Comparison of ENCODE assay signal across 1 fruit fly cellular context in the genomic region with DNA sequence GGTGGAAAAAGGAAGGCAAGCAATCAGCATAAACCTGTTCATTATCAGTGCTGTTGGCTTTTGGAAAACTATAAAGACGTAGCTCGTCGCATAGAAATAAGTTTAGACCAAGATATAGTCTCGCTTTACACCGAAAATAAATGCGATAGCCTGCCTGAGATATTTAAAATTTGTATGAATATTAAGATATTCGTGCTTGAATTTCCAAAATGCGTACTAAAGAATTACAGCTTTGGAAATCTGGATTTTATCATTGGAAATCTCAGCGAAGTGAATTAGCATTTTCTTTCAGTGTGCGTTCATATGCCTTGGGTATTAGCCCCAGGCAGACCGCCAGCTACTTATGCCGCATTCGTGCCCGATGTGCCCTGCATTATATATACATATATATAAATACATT.
A peak's percentile ranks its signal among the peaks of the same experiment; 100 is the strongest.
TF ChIP-seq lines count a peak whose summit lies in the region.

No protein-coding gene starts in this region.

TF ChIP-seq in whole organism, embryonic, 481 proteins besides CTCF, POLR2A, EP300 and RAD21 (continued from another document and continues in another):
- peak; percentile 90 for TF ChIP-seq CG7556 (GFP tag; optimal IDR thresholded peaks at IDR 0.05; lab: Kevin White, UChicago)
- peak; percentile 36 for TF ChIP-seq pros (GFP tag; optimal IDR thresholded peaks at IDR 0.05; lab: Kevin White, UChicago)
- peak; percentile 88 for TF ChIP-seq gcm (GFP tag; optimal IDR thresholded peaks at IDR 0.05; lab: Kevin White, UChicago)
- peak; percentile 88 for TF ChIP-seq CG11723 (GFP tag; optimal IDR thresholded peaks at IDR 0.05; lab: Kevin White, UChicago)
- TF ChIP-seq cg (GFP tag; optimal IDR thresholded peaks at IDR 0.05; lab: Kevin White, UChicago), result no peak
- TF ChIP-seq Ssrp (tag; optimal IDR thresholded peaks at IDR 0.05; lab: Kevin White, UChicago), result peak; percentile 89
- TF ChIP-seq Rx (GFP tag; IDR thresholded peaks at IDR 0.05; lab: Robert Waterston, UW), result peak; percentile 77
- peak; percentile 77 for TF ChIP-seq CG17802 (tag; optimal IDR thresholded peaks at IDR 0.05; lab: Kevin White, UChicago)
- TF ChIP-seq CG16863 (GFP tag; optimal IDR thresholded peaks at IDR 0.05; lab: Kevin White, UChicago), result peak; percentile 90
- TF ChIP-seq aop (GFP tag; IDR thresholded peaks at IDR 0.05; lab: Robert Waterston, UW), result peak; percentile 77; the same call in 1 of the 2 replicates
- TF ChIP-seq caup (GFP tag; optimal IDR thresholded peaks at IDR 0.05; lab: Kevin White, UChicago; ENCODE audit: severe bottlenecking), result peak; percentile 83
- peak; percentile 47 for TF ChIP-seq kni (GFP tag; optimal IDR thresholded peaks at IDR 0.05; lab: Kevin White, UChicago)
- peak; percentile 76 for TF ChIP-seq sd (tag; optimal IDR thresholded peaks at IDR 0.05; lab: Kevin White, UChicago)
- peak; percentile 88 for TF ChIP-seq sisA (GFP tag; IDR thresholded peaks at IDR 0.05; lab: Robert Waterston, UW)
- TF ChIP-seq CG12219 (GFP tag; optimal IDR thresholded peaks at IDR 0.05; lab: Kevin White, UChicago), result peak; percentile 93
- TF ChIP-seq CG6854 (GFP tag; optimal IDR thresholded peaks at IDR 0.05; lab: Kevin White, UChicago), result peak; percentile 82
- peak; percentile 79 for TF ChIP-seq disco-r (GFP tag; optimal IDR thresholded peaks at IDR 0.05; lab: Kevin White, UChicago)
- peak; percentile 76 for TF ChIP-seq her (GFP tag; optimal IDR thresholded peaks at IDR 0.05; lab: Kevin White, UChicago)
- TF ChIP-seq PHDP (tag; optimal IDR thresholded peaks at IDR 0.05; lab: Kevin White, UChicago), result peak; percentile 92
- peak; percentile 79 for TF ChIP-seq fu2 (GFP tag; optimal IDR thresholded peaks at IDR 0.05; lab: Kevin White, UChicago)
- peak; percentile 92 for TF ChIP-seq Mrtf (GFP tag; IDR thresholded peaks at IDR 0.05; lab: Robert Waterston, UW)
- peak; percentile 80 for TF ChIP-seq Lhr (GFP tag; optimal IDR thresholded peaks at IDR 0.05; lab: Kevin White, UChicago)
- TF ChIP-seq CG12744 (GFP tag; optimal IDR thresholded peaks at IDR 0.05; lab: Kevin White, UChicago), result peak; percentile 78
- no peak for TF ChIP-seq usp (GFP tag; optimal IDR thresholded peaks at IDR 0.05; lab: Kevin White, UChicago)
- TF ChIP-seq D19B (GFP tag; optimal IDR thresholded peaks at IDR 0.05; lab: Kevin White, UChicago), result peak; percentile 50
- TF ChIP-seq CG3847 (GFP tag; IDR thresholded peaks at IDR 0.05; lab: Robert Waterston, UW), result peak; percentile 83
- TF ChIP-seq Six4 (GFP tag; optimal IDR thresholded peaks at IDR 0.05; lab: Kevin White, UChicago), result peak; percentile 92
- peak; percentile 79 for TF ChIP-seq CG5180 (GFP tag; optimal IDR thresholded peaks at IDR 0.05; lab: Kevin White, UChicago)
- TF ChIP-seq CG3065 (GFP tag; optimal IDR thresholded peaks at IDR 0.05; lab: Kevin White, UChicago), result peak; percentile 78
- no peak for TF ChIP-seq pzg (GFP tag; optimal IDR thresholded peaks at IDR 0.05; lab: Kevin White, UChicago)
- peak; percentile 77 for TF ChIP-seq CG11696 (GFP tag; IDR thresholded peaks at IDR 0.05; lab: Robert Waterston, UW)
- peak; percentile 89 for TF ChIP-seq CG1529 (GFP tag; optimal IDR thresholded peaks at IDR 0.05; lab: Kevin White, UChicago)
- TF ChIP-seq HLHmδ (GFP tag; optimal IDR thresholded peaks at IDR 0.05; lab: Kevin White, UChicago), result no peak
- no peak for TF ChIP-seq HLH4C (GFP tag; IDR thresholded peaks at IDR 0.05; lab: Robert Waterston, UW; ENCODE audit: partially characterized antibody)
- no peak for TF ChIP-seq Hr39 (optimal IDR thresholded peaks at IDR 0.05; lab: Kevin White, UChicago)
- peak; percentile 86 for TF ChIP-seq CG3407 (GFP tag; optimal IDR thresholded peaks at IDR 0.05; lab: Kevin White, UChicago)
- peak; percentile 71 for TF ChIP-seq CG9215 (GFP tag; IDR thresholded peaks at IDR 0.05; lab: Robert Waterston, UW)
- peak; percentile 43 for TF ChIP-seq schlank (tag; optimal IDR thresholded peaks at IDR 0.05; lab: Kevin White, UChicago)
- no peak for TF ChIP-seq Opbp (GFP tag; IDR thresholded peaks at IDR 0.05; lab: Robert Waterston, UW; ENCODE audit: partially characterized antibody)
- TF ChIP-seq otp (GFP tag; IDR thresholded peaks at IDR 0.05; lab: Robert Waterston, UW), result peak; percentile 91
- no peak for TF ChIP-seq CG42726 (GFP tag; IDR thresholded peaks at IDR 0.05; lab: Robert Waterston, UW; ENCODE audit: partially characterized antibody)
- peak; percentile 52 for TF ChIP-seq CG2116 (GFP tag; optimal IDR thresholded peaks at IDR 0.05; lab: Kevin White, UChicago)
- peak; percentile 94 for TF ChIP-seq chm (GFP tag; IDR thresholded peaks at IDR 0.05; lab: Robert Waterston, UW)
- TF ChIP-seq onecut (GFP tag; IDR thresholded peaks at IDR 0.05; lab: Robert Waterston, UW), result peak; percentile 88
- TF ChIP-seq CG11093 (GFP tag; IDR thresholded peaks at IDR 0.05; lab: Robert Waterston, UW), result peak; percentile 85
- peak; percentile 91 for TF ChIP-seq ken (GFP tag; IDR thresholded peaks at IDR 0.05; lab: Robert Waterston, UW)
- peak; percentile 88 for TF ChIP-seq gce (GFP tag; IDR thresholded peaks at IDR 0.05; lab: Robert Waterston, UW)
- no peak for TF ChIP-seq Lpt (GFP tag; optimal IDR thresholded peaks at IDR 0.05; lab: Kevin White, UChicago)
- peak; percentile 74 for TF ChIP-seq CG16815 (GFP tag; optimal IDR thresholded peaks at IDR 0.05; lab: Kevin White, UChicago)
- peak; percentile 65 for TF ChIP-seq CG3163 (GFP tag; optimal IDR thresholded peaks at IDR 0.05; lab: Kevin White, UChicago)
- peak; percentile 38 for TF ChIP-seq bigmax (GFP tag; optimal IDR thresholded peaks at IDR 0.05; lab: Kevin White, UChicago)
- no peak for TF ChIP-seq corto (GFP tag; optimal IDR thresholded peaks at IDR 0.05; lab: Kevin White, UChicago)
- TF ChIP-seq fd3F (GFP tag; optimal IDR thresholded peaks at IDR 0.05; lab: Kevin White, UChicago), result peak; percentile 86
- peak; percentile 55 for TF ChIP-seq luna (GFP tag; optimal IDR thresholded peaks at IDR 0.05; lab: Kevin White, UChicago)
- peak; percentile 78 for TF ChIP-seq CG12155 (GFP tag; optimal IDR thresholded peaks at IDR 0.05; lab: Kevin White, UChicago)
- peak; percentile 93 for TF ChIP-seq zfh1 (GFP tag; IDR thresholded peaks at IDR 0.05; lab: Robert Waterston, UW)
- TF ChIP-seq ems (GFP tag; optimal IDR thresholded peaks at IDR 0.05; lab: Kevin White, UChicago), result peak; percentile 90
- no peak for TF ChIP-seq CkIIα-i1 (GFP tag; IDR thresholded peaks at IDR 0.05; lab: Robert Waterston, UW)
- TF ChIP-seq D (optimal IDR thresholded peaks at IDR 0.05; lab: Kevin White, UChicago), result no peak
- peak; percentile 91 for TF ChIP-seq D (GFP tag; optimal IDR thresholded peaks at IDR 0.05; lab: Kevin White, UChicago)
- peak; percentile 56; the same call in 1 of the 2 replicates for TF ChIP-seq dan (GFP tag; IDR thresholded peaks at IDR 0.05; lab: Robert Waterston, UW)
- TF ChIP-seq seq (GFP tag; IDR thresholded peaks at IDR 0.05; lab: Robert Waterston, UW), result peak; percentile 93
- no peak for TF ChIP-seq knrl (GFP tag; IDR thresholded peaks at IDR 0.05; lab: Robert Waterston, UW; ENCODE audit: partially characterized antibody)
- TF ChIP-seq CG6689 (GFP tag; IDR thresholded peaks at IDR 0.05; lab: Robert Waterston, UW), result peak; percentile 89
- TF ChIP-seq run (tag; optimal IDR thresholded peaks at IDR 0.05; lab: Kevin White, UChicago), result peak; percentile 78
- peak; percentile 84 for TF ChIP-seq B-H1 (GFP tag; IDR thresholded peaks at IDR 0.05; lab: Robert Waterston, UW)
- TF ChIP-seq CrebB (tag; optimal IDR thresholded peaks at IDR 0.05; lab: Kevin White, UChicago), result peak; percentile 82
- no peak for TF ChIP-seq unc-4 (GFP tag; IDR thresholded peaks at IDR 0.05; lab: Robert Waterston, UW; ENCODE audit: partially characterized antibody)
- 0 out of 2 replicates have a peak, but pooled peaks have one; percentile 33 for TF ChIP-seq Adf1 (GFP tag; IDR thresholded peaks at IDR 0.05; lab: Robert Waterston, UW)
- peak; percentile 69 for TF ChIP-seq NC2α (GFP tag; optimal IDR thresholded peaks at IDR 0.05; lab: Kevin White, UChicago)
- TF ChIP-seq CG11695 (GFP tag; IDR thresholded peaks at IDR 0.05; lab: Robert Waterston, UW), result peak; percentile 93
- no peak for TF ChIP-seq prd (optimal IDR thresholded peaks at IDR 0.05; lab: Kevin White, UChicago)
- peak; percentile 92 for TF ChIP-seq prd (GFP tag; IDR thresholded peaks at IDR 0.05; lab: Robert Waterston, UW)
- peak; percentile 94 for TF ChIP-seq tin (GFP tag; optimal IDR thresholded peaks at IDR 0.05; lab: Kevin White, UChicago)
- no peak for TF ChIP-seq gfzf (GFP tag; optimal IDR thresholded peaks at IDR 0.05; lab: Kevin White, UChicago)
- peak; percentile 87 for TF ChIP-seq eyg (GFP tag; optimal IDR thresholded peaks at IDR 0.05; lab: Kevin White, UChicago)
- peak; percentile 88 for TF ChIP-seq nerfin-1 (tag; optimal IDR thresholded peaks at IDR 0.05; lab: Kevin White, UChicago)
- TF ChIP-seq sens-2 (GFP tag; IDR thresholded peaks at IDR 0.05; lab: Robert Waterston, UW), result peak; percentile 81
- TF ChIP-seq cas (GFP tag; IDR thresholded peaks at IDR 0.05; lab: Robert Waterston, UW), result peak; percentile 48; the same call in 1 of the 2 replicates
- no peak for TF ChIP-seq hb (GFP tag; IDR thresholded peaks at IDR 0.05; lab: Robert Waterston, UW; ENCODE audit: partially characterized antibody)
- TF ChIP-seq CG10462 (GFP tag; optimal IDR thresholded peaks at IDR 0.05; lab: Kevin White, UChicago), result peak; percentile 88
- TF ChIP-seq vvl (GFP tag; IDR thresholded peaks at IDR 0.05; lab: Robert Waterston, UW), result peak; percentile 96
- no peak for TF ChIP-seq Trl (optimal IDR thresholded peaks at IDR 0.05; lab: Kevin White, UChicago)
- peak; percentile 90 for TF ChIP-seq Trl (GFP tag; optimal IDR thresholded peaks at IDR 0.05; lab: Kevin White, UChicago)
- peak; percentile 59 for TF ChIP-seq CG15696 (tag; optimal IDR thresholded peaks at IDR 0.05; lab: Kevin White, UChicago)
- peak; percentile 85 for TF ChIP-seq Awh (GFP tag; IDR thresholded peaks at IDR 0.05; lab: Robert Waterston, UW)
- peak; percentile 82 for TF ChIP-seq BtbVII (GFP tag; optimal IDR thresholded peaks at IDR 0.05; lab: Kevin White, UChicago)
- peak; percentile 14 for TF ChIP-seq Hmx (GFP tag; optimal IDR thresholded peaks at IDR 0.05; lab: Kevin White, UChicago)
- peak; percentile 95 for TF ChIP-seq CG31441 (GFP tag; IDR thresholded peaks at IDR 0.05; lab: Robert Waterston, UW)
- TF ChIP-seq CG9727 (GFP tag; optimal IDR thresholded peaks at IDR 0.05; lab: Kevin White, UChicago), result peak; percentile 84
- peak in 1 of 2 experiments; percentile 92 for TF ChIP-seq Eip74EF (GFP tag; optimal IDR thresholded peaks at IDR 0.05; lab: Kevin White, UChicago)
- TF ChIP-seq E2f1 (GFP tag; IDR thresholded peaks at IDR 0.05; lab: Robert Waterston, UW), result peak; percentile 91
- peak; percentile 89 for TF ChIP-seq Aef1 (GFP tag; IDR thresholded peaks at IDR 0.05; lab: Robert Waterston, UW)
- 0 out of 4 replicates have a peak, but pooled peaks have one; percentile 30 for TF ChIP-seq chinmo (GFP tag; IDR thresholded peaks at IDR 0.05; lab: Robert Waterston, UW; ENCODE audit: partially characterized antibody)
- TF ChIP-seq CG15479 (GFP tag; optimal IDR thresholded peaks at IDR 0.05; lab: Kevin White, UChicago), result no peak
- TF ChIP-seq CG7372 (GFP tag; IDR thresholded peaks at IDR 0.05; lab: Robert Waterston, UW), result peak; percentile 87
- TF ChIP-seq Scr (GFP tag; IDR thresholded peaks at IDR 0.05; lab: Robert Waterston, UW; ENCODE audit: partially characterized antibody), result no peak
- TF ChIP-seq phol (tag; optimal IDR thresholded peaks at IDR 0.05; lab: Kevin White, UChicago), result peak; percentile 93
- peak; percentile 90 for TF ChIP-seq row (GFP tag; IDR thresholded peaks at IDR 0.05; lab: Robert Waterston, UW)
- peak; percentile 93 for TF ChIP-seq CG4820 (GFP tag; optimal IDR thresholded peaks at IDR 0.05; lab: Kevin White, UChicago)
- TF ChIP-seq CG11456 (GFP tag; IDR thresholded peaks at IDR 0.05; lab: Robert Waterston, UW), result peak; percentile 80
- TF ChIP-seq bab2 (GFP tag; optimal IDR thresholded peaks at IDR 0.05; lab: Kevin White, UChicago), result peak; percentile 86
- TF ChIP-seq CG2889 (GFP tag; IDR thresholded peaks at IDR 0.05; lab: Robert Waterston, UW), result peak; percentile 87
- peak; percentile 92 for TF ChIP-seq CG8388 (GFP tag; optimal IDR thresholded peaks at IDR 0.05; lab: Kevin White, UChicago)
- peak; percentile 88 for TF ChIP-seq CG13296 (GFP tag; optimal IDR thresholded peaks at IDR 0.05; lab: Kevin White, UChicago)
- TF ChIP-seq CG43689 (GFP tag; IDR thresholded peaks at IDR 0.05; lab: Robert Waterston, UW), result peak; percentile 73; the same call in 1 of the 2 replicates
- peak; percentile 30 for TF ChIP-seq zfh2 (GFP tag; optimal IDR thresholded peaks at IDR 0.05; lab: Kevin White, UChicago)
- peak; percentile 84 for TF ChIP-seq CG12104 (GFP tag; optimal IDR thresholded peaks at IDR 0.05; lab: Kevin White, UChicago)
- peak; percentile 80 for TF ChIP-seq cato (GFP tag; optimal IDR thresholded peaks at IDR 0.05; lab: Kevin White, UChicago; ENCODE audit: borderline replicate concordance)
- TF ChIP-seq grn (GFP tag; optimal IDR thresholded peaks at IDR 0.05; lab: Kevin White, UChicago), result peak; percentile 86
- TF ChIP-seq Hr78 (GFP tag; optimal IDR thresholded peaks at IDR 0.05; lab: Kevin White, UChicago), result peak in 1 of 2 experiments; percentile 84
- peak; percentile 76 for TF ChIP-seq NK7.1 (GFP tag; optimal IDR thresholded peaks at IDR 0.05; lab: Kevin White, UChicago)
- TF ChIP-seq CG15601 (tag; optimal IDR thresholded peaks at IDR 0.05; lab: Kevin White, UChicago), result peak; percentile 91
- TF ChIP-seq CG4282 (GFP tag; optimal IDR thresholded peaks at IDR 0.05; lab: Kevin White, UChicago), result peak; percentile 32
- peak; percentile 70 for TF ChIP-seq CG10321 (GFP tag; IDR thresholded peaks at IDR 0.05; lab: Robert Waterston, UW)
- TF ChIP-seq Abd-B (GFP tag; optimal IDR thresholded peaks at IDR 0.05; lab: Kevin White, UChicago), result peak; percentile 91
- peak; percentile 92 for TF ChIP-seq lab (GFP tag; optimal IDR thresholded peaks at IDR 0.05; lab: Kevin White, UChicago)
- peak; percentile 53 for TF ChIP-seq Sry-δ (GFP tag; optimal IDR thresholded peaks at IDR 0.05; lab: Kevin White, UChicago)
- TF ChIP-seq ci (GFP tag; IDR thresholded peaks at IDR 0.05; lab: Robert Waterston, UW), result peak; percentile 96
- TF ChIP-seq Fer2 (tag; optimal IDR thresholded peaks at IDR 0.05; lab: Kevin White, UChicago), result peak; percentile 78
- TF ChIP-seq ase (GFP tag; IDR thresholded peaks at IDR 0.05; lab: Robert Waterston, UW), result peak; percentile 94
- TF ChIP-seq zen (tag; optimal IDR thresholded peaks at IDR 0.05; lab: Kevin White, UChicago), result peak; percentile 68
- TF ChIP-seq CG10959 (GFP tag; IDR thresholded peaks at IDR 0.05; lab: Robert Waterston, UW), result no peak; the same call in 1 of the 2 replicates
- no peak for TF ChIP-seq Elba2 (GFP tag; optimal IDR thresholded peaks at IDR 0.05; lab: Kevin White, UChicago)
- TF ChIP-seq Max (GFP tag; optimal IDR thresholded peaks at IDR 0.05; lab: Kevin White, UChicago), result peak; percentile 81
